Fruit fly (Drosophila melanogaster) S2 (cell line): Measurements from ENCODE around the gene Oga.

Experiments used
- CG8478 ChIP-seq: fragments of >200 bp; optimal IDR thresholded peaks from 2 replicates; lab custom pipeline; 2018
- CTCF ChIP-seq, 2 experiments: fragments of >200 bp; optimal IDR thresholded peaks; 2 replicates each; lab custom pipeline; 2018

DNA sequence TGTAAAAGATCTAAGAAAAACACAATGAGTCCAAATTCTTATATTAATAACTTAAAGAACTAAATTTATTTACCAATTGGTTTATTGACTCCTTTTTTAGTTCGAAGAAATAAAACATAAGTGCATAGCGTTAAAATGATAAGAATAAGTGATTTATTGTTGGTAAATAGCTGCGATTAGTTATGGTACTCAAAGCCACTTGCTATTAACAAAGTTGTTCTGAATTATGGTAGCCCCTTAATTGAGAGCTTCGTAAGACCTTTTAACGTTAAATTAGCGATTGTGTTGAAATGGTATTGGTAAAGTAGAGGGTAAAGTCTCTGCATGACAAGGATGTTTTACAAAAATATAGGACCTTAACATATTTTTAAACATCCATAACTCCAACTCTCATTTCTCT, 27.0 kb downstream of the Oga start:
- TF ChIP-seq CG8478 (no peak), CTCF (optimal IDR thresholded peaks at IDR 0.05; lab: Kevin White, UChicago) (no peak)
